Worm (Caenorhabditis elegans) whole organism, young adult: ENCODE data around the gene ZK822.1.
A peak's percentile ranks its signal among the peaks of the same experiment; 100 is the strongest.

Experiments used
- C17E4.6 ChIP-seq: fragments of 200-800 bp; sonication (Bioruptor generic); IDR thresholded peaks from 2 replicates; pipeline ENCODE4 v1.3.6; 2022; ENCODE audit warnings: missing genetic modification reagents, missing genetic modification characterization, missing compliant biosample characterization
- F10E7.11 ChIP-seq: sonication (generic microtip); optimal IDR thresholded peaks from 2 replicates; lab custom pipeline; 2017; ENCODE audit warnings: mild to moderate bottlenecking, missing genetic modification characterization, moderate library complexity, missing compliant biosample characterization
- F22D6.2 ChIP-seq: sonication (generic microtip); optimal IDR thresholded peaks from 2 replicates; lab custom pipeline; 2016; ENCODE audit warnings: mild to moderate bottlenecking, missing genetic modification characterization, missing compliant biosample characterization
- F33H1.4 ChIP-seq: fragments of 200-800 bp; sonication (Bioruptor generic); IDR thresholded peaks from 2 replicates; pipeline ENCODE4 v1.3.6; 2022; ENCODE audit warnings: missing genetic modification reagents, missing genetic modification characterization, missing compliant biosample characterization
- F57A8.1 ChIP-seq: fragments of 200-800 bp; sonication (Bioruptor generic); optimal IDR thresholded peaks from 2 replicates; lab custom pipeline; 2018; ENCODE audit warnings: mild to moderate bottlenecking, missing genetic modification characterization, moderate library complexity, missing compliant biosample characterization
- F57C9.4 ChIP-seq: sonication (generic microtip); optimal IDR thresholded peaks from 2 replicates; lab custom pipeline; 2017; ENCODE audit warnings: mild to moderate bottlenecking, missing genetic modification characterization, missing compliant biosample characterization
- K11D2.4 ChIP-seq: fragments of 200-800 bp; sonication (Bioruptor generic); IDR thresholded peaks from 2 replicates; pipeline ENCODE4 v1.3.6; 2022; ENCODE audit warnings: missing genetic modification reagents, missing genetic modification characterization, missing compliant biosample characterization
- Y79H2A.3 ChIP-seq: fragments of 200-800 bp; sonication (Bioruptor generic); conservative IDR thresholded peaks from 2 replicates; pipeline ENCODE4 v1.3.6; 2022; ENCODE audit warnings: missing genetic modification reagents, missing genetic modification characterization, missing compliant biosample characterization
- aptf-2 ChIP-seq: fragments of 200-800 bp; sonication (Bioruptor generic); conservative IDR thresholded peaks from 2 replicates; pipeline ENCODE4 v1.3.6; 2022; ENCODE audit warnings: missing genetic modification reagents, missing genetic modification characterization, missing compliant biosample characterization
- aptf-3 ChIP-seq: fragments of 200-800 bp; sonication (Bioruptor generic); IDR thresholded peaks from 2 replicates; pipeline ENCODE4 v1.3.6; 2022; ENCODE audit warnings: missing genetic modification characterization, missing compliant biosample characterization
- attf-6 ChIP-seq: fragments of 200-800 bp; sonication (Bioruptor generic); IDR thresholded peaks from 2 replicates; pipeline ENCODE4 v1.3.6; 2022; ENCODE audit warnings: missing genetic modification reagents, missing genetic modification characterization, missing compliant biosample characterization
- ceh-27 ChIP-seq: fragments of 200-800 bp; sonication (Bioruptor generic); optimal IDR thresholded peaks from 2 replicates; lab custom pipeline; 2018; ENCODE audit warnings: mild to moderate bottlenecking, missing genetic modification characterization, moderate library complexity, missing compliant biosample characterization
- ceh-40 ChIP-seq: fragments of 200-800 bp; sonication (Bioruptor generic); IDR thresholded peaks from 2 replicates; pipeline ENCODE4 v1.3.6; 2022; ENCODE audit warnings: missing genetic modification characterization, missing compliant biosample characterization
- ceh-91 ChIP-seq: fragments of 200-800 bp; sonication (Bioruptor generic); IDR thresholded peaks from 2 replicates; pipeline ENCODE4 v1.3.6; 2022; ENCODE audit warnings: missing genetic modification reagents, missing genetic modification characterization, missing compliant biosample characterization
- die-1 ChIP-seq: sonication (generic microtip); optimal IDR thresholded peaks from 2 replicates; lab custom pipeline; 2016; ENCODE audit warnings: missing genotype, mild to moderate bottlenecking, missing genetic modification characterization, missing compliant biosample characterization
- ekl-4 ChIP-seq: fragments of 200-800 bp; sonication (Bioruptor generic); IDR thresholded peaks from 2 replicates; pipeline ENCODE4 v1.3.6; 2022; ENCODE audit warnings: missing genetic modification reagents, missing genetic modification characterization, missing compliant biosample characterization
- ets-4 ChIP-seq: fragments of 200-800 bp; sonication (Bioruptor generic); optimal IDR thresholded peaks from 2 replicates; lab custom pipeline; 2018; ENCODE audit warnings: mild to moderate bottlenecking, missing genetic modification characterization, missing compliant biosample characterization
- hlh-12 ChIP-seq: sonication (generic microtip); optimal IDR thresholded peaks from 2 replicates; lab custom pipeline; 2016; ENCODE audit warnings: missing genetic modification characterization, missing compliant biosample characterization
- hmg-1.2 ChIP-seq: fragments of 200-800 bp; sonication (Bioruptor generic); IDR thresholded peaks from 2 replicates; pipeline ENCODE4 v1.3.6; 2022; ENCODE audit warnings: missing genetic modification reagents, missing genetic modification characterization, missing compliant biosample characterization
- hrde-1 ChIP-seq: sonication (generic microtip); optimal IDR thresholded peaks from 2 replicates; lab custom pipeline; 2016; ENCODE audit warnings: missing genetic modification characterization, mild to moderate bottlenecking, missing compliant biosample characterization, moderate library complexity, missing genotype, missing genetic modification reagents, borderline replicate concordance
- hsf-1 ChIP-seq: fragments of 200-800 bp; sonication (Bioruptor generic); IDR thresholded peaks from 2 replicates; pipeline ENCODE4 v1.3.6; 2022; ENCODE audit warnings: missing genetic modification reagents, missing genetic modification characterization, missing compliant biosample characterization
- let-526 ChIP-seq: fragments of 200-800 bp; sonication (Bioruptor generic); IDR thresholded peaks from 2 replicates; pipeline ENCODE4 v1.3.6; 2022; ENCODE audit warnings: missing genetic modification reagents, missing genetic modification characterization, missing compliant biosample characterization
- lin-40 ChIP-seq: sonication (generic microtip); optimal IDR thresholded peaks from 2 replicates; lab custom pipeline; 2016; ENCODE audit warnings: missing genetic modification characterization, mild to moderate bottlenecking, missing compliant biosample characterization, missing genotype, missing genetic modification reagents
- madf-10 ChIP-seq: sonication (generic microtip); optimal IDR thresholded peaks from 2 replicates; lab custom pipeline; 2016; ENCODE audit warnings: mild to moderate bottlenecking, missing genetic modification characterization, missing compliant biosample characterization
- madf-6 ChIP-seq: fragments of 200-800 bp; sonication (Bioruptor generic); IDR thresholded peaks from 2 replicates; pipeline ENCODE4 v1.3.6; 2022; ENCODE audit warnings: missing genetic modification reagents, missing genetic modification characterization, missing compliant biosample characterization
- madf-8 ChIP-seq: fragments of 200-800 bp; sonication (Bioruptor generic); conservative IDR thresholded peaks from 2 replicates; pipeline ENCODE4 v1.3.6; 2022; ENCODE audit warnings: missing genetic modification reagents, missing genetic modification characterization, missing compliant biosample characterization
- mel-28 ChIP-seq: sonication (generic microtip); optimal IDR thresholded peaks from 2 replicates; lab custom pipeline; 2016; ENCODE audit warnings: borderline replicate concordance, mild to moderate bottlenecking, missing genetic modification characterization, missing compliant biosample characterization
- nfya-2 ChIP-seq: fragments of 200-800 bp; sonication (Bioruptor generic); IDR thresholded peaks from 2 replicates; pipeline ENCODE4 v1.3.6; 2022; ENCODE audit warnings: missing genetic modification reagents, missing genetic modification characterization, missing compliant biosample characterization
- nfyb-1 ChIP-seq: fragments of 200-800 bp; sonication (Bioruptor generic); IDR thresholded peaks from 2 replicates; pipeline ENCODE4 v1.3.6; 2022; ENCODE audit warnings: missing genetic modification reagents, missing genetic modification characterization, missing compliant biosample characterization
- nhr-179 ChIP-seq: sonication (generic microtip); optimal IDR thresholded peaks from 2 replicates; lab custom pipeline; 2016; ENCODE audit warnings: mild to moderate bottlenecking, missing genetic modification characterization, missing compliant biosample characterization
- nhr-80 ChIP-seq: sonication (generic microtip); optimal IDR thresholded peaks from 2 replicates; lab custom pipeline; 2016; ENCODE audit warnings: missing genetic modification characterization, missing compliant biosample characterization
- pha-4 ChIP-seq: fragments of 150-350 bp; sonication (generic microtip); optimal IDR thresholded peaks from 2 replicates; lab custom pipeline; 2014; ENCODE audit warnings: missing biosample characterization, missing genetic modification reagents, missing genetic modification characterization
- sdz-38 ChIP-seq: sonication (generic microtip); optimal IDR thresholded peaks from 2 replicates; lab custom pipeline; 2016; ENCODE audit warnings: missing genotype, missing genetic modification characterization, missing compliant biosample characterization
- sea-2 ChIP-seq: fragments of 200-800 bp; sonication (Bioruptor generic); IDR thresholded peaks from 2 replicates; pipeline ENCODE4 v1.3.6; 2022; ENCODE audit warnings: missing genetic modification characterization, missing compliant biosample characterization
- snpc-4 ChIP-seq, 5 experiments: fragments of 150-350 bp in 1 of 5; sonication (generic microtip) in 4 of 5; optimal IDR thresholded peaks; 2 replicates each; lab custom pipeline; 2014 to 2018; ENCODE audit warnings: missing genetic modification characterization in 5 of 5, missing biosample characterization in 3 of 5, antibody characterized with exemption in 2 of 5, mild to moderate bottlenecking in 2 of 5, missing compliant biosample characterization in 2 of 5, missing genotype in 2 of 5, moderate library complexity in 2 of 5, missing genetic modification reagents in 1 of 5
- somi-1 ChIP-seq: fragments of 200-800 bp; sonication (Bioruptor generic); optimal IDR thresholded peaks from 2 replicates; lab custom pipeline; 2018; ENCODE audit warnings: mild to moderate bottlenecking, missing genetic modification characterization, missing compliant biosample characterization
- sptf-2 ChIP-seq: fragments of 200-800 bp; sonication (Bioruptor generic); optimal IDR thresholded peaks from 2 replicates; lab custom pipeline; 2018; ENCODE audit warnings: mild to moderate bottlenecking, missing genetic modification characterization, missing compliant biosample characterization
- tbx-9 ChIP-seq: sonication (generic microtip); optimal IDR thresholded peaks from 2 replicates; lab custom pipeline; 2016; ENCODE audit warnings: borderline replicate concordance, missing genetic modification characterization, inconsistent platforms, missing compliant biosample characterization
- tlf-1 ChIP-seq: fragments of 200-800 bp; sonication (Bioruptor generic); optimal IDR thresholded peaks from 2 replicates; lab custom pipeline; 2018; ENCODE audit warnings: mild to moderate bottlenecking, missing genetic modification characterization, missing compliant biosample characterization
- unc-130 ChIP-seq: sonication (generic microtip); optimal IDR thresholded peaks from 2 replicates; lab custom pipeline; 2016; ENCODE audit warnings: missing genetic modification reagents, missing genetic modification characterization, missing compliant biosample characterization
- zim-3 ChIP-seq: sonication (generic microtip); optimal IDR thresholded peaks from 2 replicates; lab custom pipeline; 2017; ENCODE audit warnings: mild to moderate bottlenecking, missing genetic modification characterization, moderate library complexity, missing compliant biosample characterization
- ztf-22 ChIP-seq: fragments of 200-800 bp; sonication (Bioruptor generic); optimal IDR thresholded peaks from 2 replicates; lab custom pipeline; 2018; ENCODE audit warnings: mild to moderate bottlenecking, missing genetic modification characterization, moderate library complexity, missing compliant biosample characterization
- ztf-25 ChIP-seq: fragments of 200-800 bp; sonication (Bioruptor generic); IDR thresholded peaks from 2 replicates; pipeline ENCODE4 v1.3.6; 2022; ENCODE audit warnings: missing genetic modification reagents, missing genetic modification characterization, missing compliant biosample characterization
- ztf-3 ChIP-seq: fragments of 200-800 bp; sonication (Bioruptor generic); optimal IDR thresholded peaks from 2 replicates; lab custom pipeline; 2018; ENCODE audit warnings: mild to moderate bottlenecking, missing genetic modification characterization, missing compliant biosample characterization

ZK822.1 gene

ce11 chrIV:11913295-11913940 is 8.5 kb downstream of the ZK822.1 start (continued):
- no peak for TF ChIP-seq mel-28 (tag; lab: Kevin White, UChicago)
- no peak for TF ChIP-seq sdz-38 (tag; lab: Kevin White, UChicago)
- no peak for TF ChIP-seq nhr-179 (tag; lab: Kevin White, UChicago)
- no peak for TF ChIP-seq pha-4 (tag; lab: Kevin White, UChicago)
- no peak for TF ChIP-seq nfya-2 (GFP tag; lab: Robert Waterston, UW)
- TF ChIP-seq somi-1 (GFP tag; lab: Kevin White, UChicago) = no peak
- no peak for TF ChIP-seq ztf-3 (GFP tag; lab: Kevin White, UChicago)
- peak; percentile 61 for TF ChIP-seq ekl-4 (GFP tag; lab: Robert Waterston, UW)
- no peak for TF ChIP-seq let-526 (GFP tag; lab: Robert Waterston, UW)
- TF ChIP-seq F57C9.4 = no peak
- peak; percentile 12; the same call in 1 of the 2 replicates for TF ChIP-seq hsf-1 (GFP tag; lab: Robert Waterston, UW)
- TF ChIP-seq F33H1.4 = no peak
- no peak for TF ChIP-seq F22D6.2 (tag; lab: Kevin White, UChicago)

ce11 chrIV:11911723-11912122 is 10.2 kb downstream of the ZK822.1 start, which contains the start of gene VZK822L.2:
Gene VZK822L.2, plus strand, starts transcription at chrIV:11912023.
- TF ChIP-seq nhr-80 (tag; lab: Kevin White, UChicago) (peak; percentile 28), F57A8.1 (GFP tag; lab: Kevin White, UChicago) (no peak), nfyb-1 (GFP tag; lab: Robert Waterston, UW) (no peak), ceh-27 (GFP tag; lab: Kevin White, UChicago) (no peak), K11D2.4 (GFP tag; lab: Robert Waterston, UW) (no peak), tbx-9 (tag; lab: Kevin White, UChicago) (no peak)

ce11 chrIV:11908733-11909132 is 13.2 kb downstream of the ZK822.1 start:
- TF ChIP-seq madf-10 = no peak
- no peak for TF ChIP-seq madf-8
- no peak for TF ChIP-seq C17E4.6
- no peak for TF ChIP-seq hsf-1 (GFP tag; lab: Robert Waterston, UW)
- no peak for TF ChIP-seq Y79H2A.3
- TF ChIP-seq ceh-27 (GFP tag; lab: Kevin White, UChicago) = no peak
- no peak for TF ChIP-seq sea-2
- TF ChIP-seq hmg-1.2 = no peak
- no peak for TF ChIP-seq hlh-12 (tag; lab: Kevin White, UChicago)
- no peak for TF ChIP-seq ztf-25 (GFP tag; lab: Robert Waterston, UW)
- no peak for TF ChIP-seq aptf-2 (GFP tag; lab: Robert Waterston, UW)
- no peak for TF ChIP-seq sptf-2 (GFP tag; lab: Kevin White, UChicago)
- no peak for TF ChIP-seq ets-4 (GFP tag; lab: Kevin White, UChicago)
- TF ChIP-seq ztf-22 (GFP tag; lab: Kevin White, UChicago) = no peak
- no peak for TF ChIP-seq zim-3

- TF ChIP-seq nhr-80 (tag; lab: Kevin White, UChicago) = no peak
- no peak for TF ChIP-seq tlf-1 (GFP tag; lab: Kevin White, UChicago)
- TF ChIP-seq F10E7.11 (tag; lab: Kevin White, UChicago) = no peak
- no peak for TF ChIP-seq attf-6 (GFP tag; lab: Robert Waterston, UW)
- TF ChIP-seq die-1 (tag; lab: Kevin White, UChicago) = no peak
- no peak for TF ChIP-seq ceh-91 (GFP tag; lab: Robert Waterston, UW)
- no peak for TF ChIP-seq madf-6 (GFP tag; lab: Robert Waterston, UW)
- TF ChIP-seq unc-130 = no peak
- TF ChIP-seq aptf-3 (GFP tag; lab: Robert Waterston, UW) = no peak
- TF ChIP-seq snpc-4 (GFP tag; optimal IDR thresholded peaks at IDR 0.05; lab: Kevin White, UChicago) = no peak
- TF ChIP-seq snpc-4 (tag; optimal IDR thresholded peaks at IDR 0.05; lab: Kevin White, UChicago) = no peak
- no peak for TF ChIP-seq ztf-3 (GFP tag; lab: Kevin White, UChicago)
- no peak for TF ChIP-seq lin-40 (tag; lab: Kevin White, UChicago)
- TF ChIP-seq ceh-40 (GFP tag; lab: Robert Waterston, UW) = no peak
- no peak for TF ChIP-seq ztf-25 (GFP tag; lab: Robert Waterston, UW)
- TF ChIP-seq hrde-1 (tag; lab: Kevin White, UChicago) = no peak
- TF ChIP-seq, all 124 proteins: peak for 0
Measured at ce11 chrIV:11903676-11904075, 18.3 kb downstream of the ZK822.1 start.
